Fruit fly (Drosophila melanogaster) whole organism, prepupa: ENCODE data around the gene CG8641.
A peak's percentile ranks its signal among the peaks of the same experiment; 100 is the strongest.

Experiments
- Blimp-1 ChIP-seq: fragments of 200-800 bp; sonication (Bioruptor generic); optimal IDR thresholded peaks from 3 replicates; lab custom pipeline; 2017; ENCODE audit warnings: missing biosample characterization, missing genetic modification characterization, mild to moderate bottlenecking, moderate library complexity, missing genetic modification reagents
- CG10631 ChIP-seq: fragments of 200-800 bp; sonication (Bioruptor generic); optimal IDR thresholded peaks from 2 replicates; lab custom pipeline; 2016; ENCODE audit warnings: missing biosample characterization, missing genetic modification characterization
- CG10669 ChIP-seq: fragments of 200-800 bp; sonication (Bioruptor generic); optimal IDR thresholded peaks from 3 replicates; lab custom pipeline; 2018; ENCODE audit warnings: missing biosample characterization, mild to moderate bottlenecking, missing genetic modification characterization, moderate library complexity
- CG11294 ChIP-seq: fragments of 200-800 bp; sonication (Bioruptor generic); IDR thresholded peaks from 2 replicates; pipeline ENCODE4 v1.3.6; 2022; ENCODE audit warnings: missing biosample characterization, missing genetic modification characterization
- CG11762 ChIP-seq: fragments of 200-800 bp; sonication (Bioruptor generic); optimal IDR thresholded peaks from 3 replicates; lab custom pipeline; 2016; ENCODE audit warnings: missing biosample characterization, missing genetic modification characterization; ENCODE audit not compliant: insufficient read depth
- CG11902 ChIP-seq: fragments of 200-800 bp; sonication (Bioruptor generic); optimal IDR thresholded peaks from 3 replicates; lab custom pipeline; 2016; ENCODE audit warnings: missing biosample characterization, missing genetic modification characterization
- CG15336 ChIP-seq: fragments of 200-800 bp; sonication (Bioruptor generic); IDR thresholded peaks from 2 replicates; pipeline ENCODE4 v1.3.6; 2022; ENCODE audit warnings: missing biosample characterization, missing genetic modification characterization
- CG3032 ChIP-seq: fragments of 200-800 bp; optimal IDR thresholded peaks from 2 replicates; lab custom pipeline; 2019; ENCODE audit warnings: missing biosample characterization, mild to moderate bottlenecking, missing genetic modification characterization, moderate library complexity
- CG31627 ChIP-seq: fragments of 200-800 bp; sonication (Bioruptor generic); optimal IDR thresholded peaks from 3 replicates; lab custom pipeline; 2016; ENCODE audit warnings: missing biosample characterization, missing genetic modification characterization
- CG32006 ChIP-seq: fragments of 200-800 bp; sonication (Bioruptor generic); optimal IDR thresholded peaks from 3 replicates; lab custom pipeline; 2017; ENCODE audit warnings: missing biosample characterization, mild to moderate bottlenecking, missing genetic modification characterization
- CG34406 ChIP-seq: fragments of 200-800 bp; sonication (Bioruptor generic); optimal IDR thresholded peaks from 3 replicates; lab custom pipeline; 2016; ENCODE audit warnings: missing biosample characterization, missing genetic modification characterization
- CG3919 ChIP-seq: fragments of 200-800 bp; sonication (Bioruptor generic); optimal IDR thresholded peaks from 3 replicates; lab custom pipeline; 2016; ENCODE audit warnings: missing biosample characterization, missing genetic modification characterization
- CG6163 ChIP-seq: fragments of 200-800 bp; sonication (Bioruptor generic); IDR thresholded peaks from 3 replicates; pipeline ENCODE4 v1.3.6; 2022; ENCODE audit warnings: missing biosample characterization, missing genetic modification characterization
- CG6276 ChIP-seq: fragments of 200-800 bp; sonication (Bioruptor generic); optimal IDR thresholded peaks from 2 replicates; lab custom pipeline; 2017; ENCODE audit warnings: missing biosample characterization, mild to moderate bottlenecking, missing genetic modification characterization
- CG6792 ChIP-seq: fragments of 200-800 bp; sonication (Bioruptor generic); optimal IDR thresholded peaks from 3 replicates; lab custom pipeline; 2016; ENCODE audit warnings: missing biosample characterization, missing genetic modification characterization
- CG6808 ChIP-seq: fragments of 200-800 bp; sonication (Bioruptor generic); optimal IDR thresholded peaks from 3 replicates; lab custom pipeline; 2017; ENCODE audit warnings: missing biosample characterization, missing genetic modification characterization, mild to moderate bottlenecking, moderate library complexity, missing genetic modification reagents
- CG7368 ChIP-seq: fragments of 200-800 bp; sonication (Bioruptor generic); optimal IDR thresholded peaks from 3 replicates; lab custom pipeline; 2016; ENCODE audit warnings: missing biosample characterization, missing genetic modification characterization
- CG8119 ChIP-seq: fragments of 200-800 bp; sonication (Bioruptor generic); IDR thresholded peaks from 3 replicates; pipeline ENCODE4 v1.3.6; 2022; ENCODE audit warnings: missing biosample characterization, missing genetic modification characterization
- CG8319 ChIP-seq: fragments of 200-800 bp; sonication (Bioruptor generic); optimal IDR thresholded peaks from 3 replicates; lab custom pipeline; 2016; ENCODE audit warnings: missing biosample characterization, missing genetic modification characterization
- CG8632 ChIP-seq: fragments of 200-800 bp; sonication (Bioruptor generic); optimal IDR thresholded peaks from 3 replicates; lab custom pipeline; 2016; ENCODE audit warnings: missing biosample characterization, missing genetic modification characterization
- Eip75B ChIP-seq: fragments of 200-800 bp; sonication (Bioruptor generic); optimal IDR thresholded peaks from 3 replicates; lab custom pipeline; 2016; ENCODE audit warnings: missing biosample characterization, missing genetic modification characterization
- Eip78C ChIP-seq: fragments of 200-800 bp; sonication (Bioruptor generic); peaks from one replicate; lab custom pipeline; 2016; ENCODE audit warnings: missing biosample characterization, missing genetic modification characterization
- Ets21C ChIP-seq: fragments of 200-800 bp; sonication (Bioruptor generic); optimal IDR thresholded peaks from 3 replicates; lab custom pipeline; 2016; ENCODE audit warnings: missing biosample characterization, missing genetic modification characterization
- Ets96B ChIP-seq: fragments of 200-800 bp; optimal IDR thresholded peaks from 2 replicates; lab custom pipeline; 2019; ENCODE audit warnings: missing biosample characterization, mild to moderate bottlenecking, missing genetic modification characterization, moderate library complexity
- Gug ChIP-seq: fragments of 200-800 bp; sonication (Bioruptor generic); IDR thresholded peaks from 2 replicates; pipeline ENCODE4 v1.3.6; 2022; ENCODE audit warnings: missing biosample characterization, missing genetic modification characterization
- Hr4 ChIP-seq: fragments of 200-800 bp; sonication (Bioruptor generic); optimal IDR thresholded peaks from 3 replicates; lab custom pipeline; 2016; ENCODE audit warnings: missing biosample characterization, missing genetic modification characterization
- Lpt ChIP-seq: fragments of 200-800 bp; sonication (Bioruptor generic); optimal IDR thresholded peaks from 3 replicates; lab custom pipeline; 2016; ENCODE audit warnings: missing biosample characterization, missing genetic modification characterization
- Met ChIP-seq: fragments of 200-800 bp; sonication (Bioruptor generic); optimal IDR thresholded peaks from 3 replicates; lab custom pipeline; 2016; ENCODE audit warnings: missing biosample characterization, missing genetic modification characterization
- OdsH ChIP-seq: fragments of 200-800 bp; sonication (Bioruptor generic); optimal IDR thresholded peaks from 3 replicates; lab custom pipeline; 2016; ENCODE audit warnings: missing biosample characterization, missing genetic modification characterization
- Smox ChIP-seq: fragments of 200-800 bp; sonication (Bioruptor generic); optimal IDR thresholded peaks from 3 replicates; lab custom pipeline; 2016; ENCODE audit warnings: missing biosample characterization, missing genetic modification characterization
- Sox102F ChIP-seq: fragments of 200-800 bp; sonication (Bioruptor generic); optimal IDR thresholded peaks from 2 replicates; lab custom pipeline; 2016; ENCODE audit warnings: missing biosample characterization, mild to moderate bottlenecking, missing genetic modification characterization
- Sox14 ChIP-seq: fragments of 200-800 bp; sonication (Bioruptor generic); optimal IDR thresholded peaks from 3 replicates; lab custom pipeline; 2016; ENCODE audit warnings: missing biosample characterization, missing genetic modification characterization
- Sox15 ChIP-seq: fragments of 200-800 bp; sonication (Bioruptor generic); optimal IDR thresholded peaks from 3 replicates; lab custom pipeline; 2016; ENCODE audit warnings: missing biosample characterization, missing genetic modification characterization
- achi ChIP-seq: fragments of 200-800 bp; sonication (Bioruptor generic); optimal IDR thresholded peaks from 3 replicates; lab custom pipeline; 2016; ENCODE audit warnings: missing biosample characterization, missing genetic modification characterization
- acj6 ChIP-seq: fragments of 200-800 bp; sonication (Bioruptor generic); optimal IDR thresholded peaks from 3 replicates; lab custom pipeline; 2016; ENCODE audit warnings: missing biosample characterization, missing genetic modification characterization
- cyc ChIP-seq: fragments of 200-800 bp; sonication (Bioruptor generic); optimal IDR thresholded peaks from 3 replicates; lab custom pipeline; 2016; ENCODE audit warnings: missing biosample characterization, missing genetic modification characterization
- dac ChIP-seq: fragments of 200-800 bp; sonication (Bioruptor generic); optimal IDR thresholded peaks from 2 replicates; lab custom pipeline; 2017; ENCODE audit warnings: missing biosample characterization, mild to moderate bottlenecking, missing genetic modification characterization
- dsx ChIP-seq: fragments of 200-800 bp; optimal IDR thresholded peaks from 3 replicates; lab custom pipeline; 2019; ENCODE audit warnings: missing biosample characterization, mild to moderate bottlenecking, missing genetic modification characterization, moderate library complexity; ENCODE audit not compliant: poor library complexity, severe bottlenecking
- eg ChIP-seq: fragments of 200-800 bp; sonication (Bioruptor generic); IDR thresholded peaks from 3 replicates; pipeline ENCODE4 v1.3.6; 2022; ENCODE audit warnings: missing biosample characterization, missing genetic modification characterization
- fd59A ChIP-seq: fragments of 200-800 bp; sonication (Bioruptor generic); optimal IDR thresholded peaks from 2 replicates; lab custom pipeline; 2017; ENCODE audit warnings: missing biosample characterization, mild to moderate bottlenecking, missing genetic modification characterization, missing genetic modification reagents
- lz ChIP-seq: fragments of 200-800 bp; sonication (Bioruptor generic); optimal IDR thresholded peaks from 3 replicates; lab custom pipeline; 2016; ENCODE audit warnings: missing biosample characterization, missing genetic modification characterization
- net ChIP-seq: fragments of 200-800 bp; sonication (Bioruptor generic); optimal IDR thresholded peaks from 3 replicates; lab custom pipeline; 2016; ENCODE audit warnings: missing biosample characterization, missing genetic modification characterization
- pdm3 ChIP-seq: fragments of 200-800 bp; sonication (Bioruptor generic); optimal IDR thresholded peaks from 3 replicates; lab custom pipeline; 2016; ENCODE audit warnings: missing biosample characterization, missing genetic modification characterization
- salr ChIP-seq, 2 experiments: fragments of 200-800 bp; sonication (Bioruptor generic); optimal IDR thresholded peaks; 3 replicates each; lab custom pipeline; 2016 to 2018; ENCODE audit warnings: missing biosample characterization in 2 of 2, missing genetic modification characterization in 2 of 2, mild to moderate bottlenecking in 1 of 2
- spab ChIP-seq: fragments of 200-800 bp; sonication (Bioruptor generic); optimal IDR thresholded peaks from 2 replicates; lab custom pipeline; 2017; ENCODE audit warnings: missing biosample characterization, mild to moderate bottlenecking, missing genetic modification characterization, missing genetic modification reagents
- ss ChIP-seq, 2 experiments: fragments of 200-800 bp; sonication (Bioruptor generic); optimal IDR thresholded peaks; 2 replicates in 1 of 2; 3 replicates in 1 of 2; lab custom pipeline; 2017 to 2018; ENCODE audit warnings: mild to moderate bottlenecking in 2 of 2, missing biosample characterization in 2 of 2, missing genetic modification characterization in 2 of 2, moderate library complexity in 1 of 2
- svp ChIP-seq: fragments of 200-800 bp; sonication (Bioruptor generic); peaks from one replicate; lab custom pipeline; 2016; ENCODE audit warnings: missing biosample characterization, missing genetic modification characterization
- topi ChIP-seq: fragments of 200-800 bp; sonication (Bioruptor generic); optimal IDR thresholded peaks from 3 replicates; lab custom pipeline; 2016; ENCODE audit warnings: missing biosample characterization, missing genetic modification characterization

CG8641 gene

dm6 chr3L:7090764-7091163 is 13.5 kb upstream of the CG8641 start:
- peak; percentile 25 for TF ChIP-seq CG32006 (GFP tag; lab: Kevin White, UChicago)
- TF ChIP-seq CG3032 (tag; lab: Kevin White, UChicago) = peak; percentile 43
- no peak for TF ChIP-seq Sox15 (GFP tag; lab: Kevin White, UChicago)
- peak; percentile 43 for TF ChIP-seq CG11762
- peak; percentile 60 for TF ChIP-seq CG8319 (GFP tag; lab: Kevin White, UChicago)
- TF ChIP-seq CG10631 (GFP tag; lab: Kevin White, UChicago) = peak; percentile 31
- no peak for TF ChIP-seq CG11294 (GFP tag; lab: Robert Waterston, UW)
- no peak for TF ChIP-seq dsx (GFP tag; lab: Kevin White, UChicago)
- TF ChIP-seq fd59A (GFP tag; lab: Kevin White, UChicago) = no peak
- TF ChIP-seq lz (GFP tag; lab: Kevin White, UChicago) = no peak
- TF ChIP-seq Eip78C = peak; percentile 79
- TF ChIP-seq CG8119 (GFP tag; lab: Robert Waterston, UW) = no peak
- TF ChIP-seq Gug = no peak
- peak; percentile 3 for TF ChIP-seq Met (GFP tag; lab: Kevin White, UChicago)
- peak; percentile 72 for TF ChIP-seq svp (GFP tag; lab: Kevin White, UChicago)
- no peak for TF ChIP-seq CG31627 (GFP tag; lab: Kevin White, UChicago)
- no peak for TF ChIP-seq salr (GFP tag; optimal IDR thresholded peaks at IDR 0.05; lab: Kevin White, UChicago)
- TF ChIP-seq achi (GFP tag; lab: Kevin White, UChicago) = peak; percentile 39
- peak; percentile 20 for TF ChIP-seq Hr4 (GFP tag; lab: Kevin White, UChicago)
- peak; percentile 13 for TF ChIP-seq net
- no peak for TF ChIP-seq Lpt (GFP tag; lab: Kevin White, UChicago)
- no peak for TF ChIP-seq Sox14 (GFP tag; lab: Kevin White, UChicago)
- peak; percentile 43 for TF ChIP-seq acj6 (GFP tag; lab: Kevin White, UChicago)
- no peak for TF ChIP-seq Sox102F (GFP tag; lab: Kevin White, UChicago)
- no peak for TF ChIP-seq CG6276 (GFP tag; lab: Kevin White, UChicago)
- TF ChIP-seq OdsH (GFP tag; lab: Kevin White, UChicago) = peak; percentile 18
- TF ChIP-seq eg (GFP tag; lab: Robert Waterston, UW) = peak; percentile 56; the same call in 1 of the 3 replicates
- TF ChIP-seq CG6792 (GFP tag; lab: Kevin White, UChicago) = peak; percentile 34
- TF ChIP-seq CG6808 = peak; percentile 22
- no peak for TF ChIP-seq ss (GFP tag; optimal IDR thresholded peaks at IDR 0.05; lab: Kevin White, UChicago)
- no peak for TF ChIP-seq Smox (GFP tag; lab: Kevin White, UChicago)
- 0 out of 2 replicates have a peak, but pooled peaks have one; percentile 30 for TF ChIP-seq CG15336 (GFP tag; lab: Robert Waterston, UW)
- peak; percentile 39 for TF ChIP-seq Ets96B (tag; lab: Kevin White, UChicago)
- TF ChIP-seq Ets21C (GFP tag; lab: Kevin White, UChicago) = no peak
- TF ChIP-seq pdm3 = peak; percentile 45
- TF ChIP-seq spab = peak; percentile 32
- TF ChIP-seq CG6163 (GFP tag; lab: Robert Waterston, UW) = peak; percentile 47; the same call in 2 of the 3 replicates
- peak; percentile 77 for TF ChIP-seq CG3919 (GFP tag; lab: Kevin White, UChicago)
- peak; percentile 17 for TF ChIP-seq cyc (GFP tag; lab: Kevin White, UChicago)
- no peak for TF ChIP-seq dac (GFP tag; lab: Kevin White, UChicago)
- peak; percentile 14 for TF ChIP-seq CG11902
- TF ChIP-seq CG7368 = peak; percentile 64
- peak; percentile 24 for TF ChIP-seq CG34406 (GFP tag; lab: Kevin White, UChicago)
- TF ChIP-seq Eip75B (GFP tag; lab: Kevin White, UChicago) = peak; percentile 50
- peak; percentile 26 for TF ChIP-seq topi
- TF ChIP-seq CG10669 (GFP tag; lab: Kevin White, UChicago) = peak; percentile 44
- peak; percentile 26 for TF ChIP-seq CG8632
- TF ChIP-seq Blimp-1 (GFP tag; lab: Kevin White, UChicago) = no peak
